Worm (Caenorhabditis elegans) whole organism, young adult: ENCODE data around the gene spig-5.

Experiments
- B0261.1 ChIP-seq: sonication (generic microtip); optimal IDR thresholded peaks from 2 replicates; lab custom pipeline; 2016; ENCODE audit warnings: mild to moderate bottlenecking, missing genetic modification characterization, moderate library complexity, missing compliant biosample characterization
- C17E4.6 ChIP-seq: fragments of 200-800 bp; sonication (Bioruptor generic); IDR thresholded peaks from 2 replicates; pipeline ENCODE4 v1.3.6; 2022; ENCODE audit warnings: missing genetic modification reagents, missing genetic modification characterization, missing compliant biosample characterization
- F23B12.7 ChIP-seq: sonication (generic microtip); optimal IDR thresholded peaks from 2 replicates; lab custom pipeline; 2017; ENCODE audit warnings: missing genetic modification characterization, mild to moderate bottlenecking, missing compliant biosample characterization, antibody characterized with exemption, moderate library complexity; ENCODE audit not compliant: insufficient read depth
- F33H1.4 ChIP-seq: fragments of 200-800 bp; sonication (Bioruptor generic); IDR thresholded peaks from 2 replicates; pipeline ENCODE4 v1.3.6; 2022; ENCODE audit warnings: missing genetic modification reagents, missing genetic modification characterization, missing compliant biosample characterization
- F37B4.10 ChIP-seq: fragments of 200-800 bp; sonication (Bioruptor generic); IDR thresholded peaks from 2 replicates; pipeline ENCODE4 v1.3.6; 2022; ENCODE audit warnings: missing genetic modification characterization, missing compliant biosample characterization
- F49E8.2 ChIP-seq: sonication (generic microtip); optimal IDR thresholded peaks from 3 replicates; lab custom pipeline; 2017; ENCODE audit warnings: missing genetic modification characterization, mild to moderate bottlenecking, missing compliant biosample characterization, antibody characterized with exemption, moderate library complexity; ENCODE audit not compliant: insufficient read depth
- F52B5.7 ChIP-seq: sonication (generic microtip); optimal IDR thresholded peaks from 2 replicates; lab custom pipeline; 2016; ENCODE audit warnings: mild to moderate bottlenecking, missing genetic modification characterization, missing compliant biosample characterization
- F55B11.4 ChIP-seq: sonication (generic microtip); optimal IDR thresholded peaks from 2 replicates; lab custom pipeline; 2016; ENCODE audit warnings: missing compliant biosample characterization, missing genetic modification characterization, borderline replicate concordance; ENCODE audit not compliant: insufficient read depth
- F57C9.4 ChIP-seq: sonication (generic microtip); optimal IDR thresholded peaks from 2 replicates; lab custom pipeline; 2017; ENCODE audit warnings: mild to moderate bottlenecking, missing genetic modification characterization, missing compliant biosample characterization
- K12H6.12 ChIP-seq: fragments of 200-800 bp; sonication (Bioruptor generic); optimal IDR thresholded peaks from 2 replicates; lab custom pipeline; 2018; ENCODE audit warnings: mild to moderate bottlenecking, missing genetic modification characterization, missing compliant biosample characterization
- T07F8.4 ChIP-seq: sonication (generic microtip); optimal IDR thresholded peaks from 2 replicates; lab custom pipeline; 2016; ENCODE audit warnings: mild to moderate bottlenecking, missing genetic modification characterization, moderate library complexity, missing compliant biosample characterization
- T26A5.8 ChIP-seq: sonication (generic microtip); optimal IDR thresholded peaks from 2 replicates; lab custom pipeline; 2016; ENCODE audit warnings: missing genetic modification characterization, missing compliant biosample characterization
- Y67H2A.10 ChIP-seq: fragments of 200-800 bp; sonication (Bioruptor generic); conservative IDR thresholded peaks from 2 replicates; pipeline ENCODE4 v1.3.6; 2022; ENCODE audit warnings: missing genetic modification reagents, missing genetic modification characterization, missing compliant biosample characterization
- Y95B8A.8 ChIP-seq: fragments of 200-800 bp; sonication (Bioruptor generic); IDR thresholded peaks from 2 replicates; pipeline ENCODE4 v1.3.6; 2022; ENCODE audit warnings: missing genetic modification reagents, missing genetic modification characterization, missing compliant biosample characterization
- aptf-3 ChIP-seq: fragments of 200-800 bp; sonication (Bioruptor generic); IDR thresholded peaks from 2 replicates; pipeline ENCODE4 v1.3.6; 2022; ENCODE audit warnings: missing genetic modification characterization, missing compliant biosample characterization
- atf-7 ChIP-seq: sonication (generic microtip); optimal IDR thresholded peaks from 2 replicates; lab custom pipeline; 2017; ENCODE audit warnings: mild to moderate bottlenecking, missing genetic modification characterization, missing compliant biosample characterization
- athp-1 ChIP-seq: sonication (generic microtip); optimal IDR thresholded peaks from 2 replicates; lab custom pipeline; 2017; ENCODE audit warnings: mild to moderate bottlenecking, missing genetic modification characterization, missing compliant biosample characterization
- attf-3 ChIP-seq: fragments of 200-800 bp; sonication (Bioruptor generic); conservative IDR thresholded peaks from 2 replicates; pipeline ENCODE4 v1.3.6; 2022; ENCODE audit warnings: missing genetic modification reagents, missing genetic modification characterization, missing compliant biosample characterization
- bed-1 ChIP-seq: fragments of 200-800 bp; sonication (Bioruptor generic); IDR thresholded peaks from 2 replicates; pipeline ENCODE4 v1.3.6; 2022; ENCODE audit warnings: missing genetic modification reagents, missing genetic modification characterization, missing compliant biosample characterization
- cebp-2 ChIP-seq: fragments of 200-800 bp; sonication (Bioruptor generic); IDR thresholded peaks from 2 replicates; pipeline ENCODE4 v1.3.6; 2022; ENCODE audit warnings: missing genetic modification characterization, missing compliant biosample characterization
- ceh-79 ChIP-seq: sonication (generic microtip); optimal IDR thresholded peaks from 2 replicates; lab custom pipeline; 2017; ENCODE audit warnings: mild to moderate bottlenecking, missing genetic modification characterization, missing compliant biosample characterization
- chd-7 ChIP-seq: sonication (generic microtip); optimal IDR thresholded peaks from 2 replicates; lab custom pipeline; 2016; ENCODE audit warnings: mild to moderate bottlenecking, missing genetic modification characterization, moderate library complexity, missing compliant biosample characterization
- dpff-1 ChIP-seq: sonication (generic microtip); optimal IDR thresholded peaks from 2 replicates; lab custom pipeline; 2017; ENCODE audit warnings: mild to moderate bottlenecking, missing genetic modification characterization, missing compliant biosample characterization
- efl-1 ChIP-seq: fragments of 150-350 bp; optimal IDR thresholded peaks from 2 replicates; lab custom pipeline; 2014; ENCODE audit warnings: missing biosample characterization, missing genetic modification reagents, missing genetic modification characterization
- ekl-4 ChIP-seq: fragments of 200-800 bp; sonication (Bioruptor generic); IDR thresholded peaks from 2 replicates; pipeline ENCODE4 v1.3.6; 2022; ENCODE audit warnings: missing genetic modification reagents, missing genetic modification characterization, missing compliant biosample characterization
- ets-4 ChIP-seq: fragments of 200-800 bp; sonication (Bioruptor generic); optimal IDR thresholded peaks from 2 replicates; lab custom pipeline; 2018; ENCODE audit warnings: mild to moderate bottlenecking, missing genetic modification characterization, missing compliant biosample characterization
- fkh-3 ChIP-seq: sonication (generic microtip); optimal IDR thresholded peaks from 2 replicates; lab custom pipeline; 2016; ENCODE audit warnings: mild to moderate bottlenecking, missing genetic modification characterization, missing compliant biosample characterization
- gei-17 ChIP-seq: fragments of 200-800 bp; sonication (Bioruptor generic); optimal IDR thresholded peaks from 2 replicates; lab custom pipeline; 2018; ENCODE audit warnings: mild to moderate bottlenecking, missing genetic modification characterization, missing compliant biosample characterization
- him-1 ChIP-seq: sonication (generic microtip); optimal IDR thresholded peaks from 2 replicates; lab custom pipeline; 2016; ENCODE audit warnings: missing genotype, missing genetic modification reagents, missing genetic modification characterization, missing compliant biosample characterization
- hsf-1 ChIP-seq: fragments of 200-800 bp; sonication (Bioruptor generic); IDR thresholded peaks from 2 replicates; pipeline ENCODE4 v1.3.6; 2022; ENCODE audit warnings: missing genetic modification reagents, missing genetic modification characterization, missing compliant biosample characterization
- let-526 ChIP-seq: fragments of 200-800 bp; sonication (Bioruptor generic); IDR thresholded peaks from 2 replicates; pipeline ENCODE4 v1.3.6; 2022; ENCODE audit warnings: missing genetic modification reagents, missing genetic modification characterization, missing compliant biosample characterization
- madf-10 ChIP-seq: sonication (generic microtip); optimal IDR thresholded peaks from 2 replicates; lab custom pipeline; 2016; ENCODE audit warnings: mild to moderate bottlenecking, missing genetic modification characterization, missing compliant biosample characterization
- madf-3 ChIP-seq: fragments of 200-800 bp; sonication (Bioruptor generic); IDR thresholded peaks from 2 replicates; pipeline ENCODE4 v1.3.6; 2022; ENCODE audit warnings: missing genetic modification reagents, missing genetic modification characterization, missing compliant biosample characterization
- madf-6 ChIP-seq: fragments of 200-800 bp; sonication (Bioruptor generic); IDR thresholded peaks from 2 replicates; pipeline ENCODE4 v1.3.6; 2022; ENCODE audit warnings: missing genetic modification reagents, missing genetic modification characterization, missing compliant biosample characterization
- madf-8 ChIP-seq: fragments of 200-800 bp; sonication (Bioruptor generic); conservative IDR thresholded peaks from 2 replicates; pipeline ENCODE4 v1.3.6; 2022; ENCODE audit warnings: missing genetic modification reagents, missing genetic modification characterization, missing compliant biosample characterization
- mcd-1 ChIP-seq: fragments of 200-800 bp; sonication (Bioruptor generic); IDR thresholded peaks from 2 replicates; pipeline ENCODE4 v1.3.6; 2022; ENCODE audit warnings: missing genetic modification reagents, missing genetic modification characterization, missing compliant biosample characterization
- nfyb-1 ChIP-seq: fragments of 200-800 bp; sonication (Bioruptor generic); IDR thresholded peaks from 2 replicates; pipeline ENCODE4 v1.3.6; 2022; ENCODE audit warnings: missing genetic modification reagents, missing genetic modification characterization, missing compliant biosample characterization
- nhr-120 ChIP-seq: fragments of 200-800 bp; sonication (Bioruptor generic); IDR thresholded peaks from 2 replicates; pipeline ENCODE4 v1.3.6; 2022; ENCODE audit warnings: missing genetic modification characterization, missing compliant biosample characterization
- nhr-179 ChIP-seq: sonication (generic microtip); optimal IDR thresholded peaks from 2 replicates; lab custom pipeline; 2016; ENCODE audit warnings: mild to moderate bottlenecking, missing genetic modification characterization, missing compliant biosample characterization
- pbrm-1 ChIP-seq: fragments of 200-800 bp; sonication (Bioruptor generic); IDR thresholded peaks from 2 replicates; pipeline ENCODE4 v1.3.6; 2022; ENCODE audit warnings: missing genetic modification reagents, missing genetic modification characterization, missing compliant biosample characterization
- pha-4 ChIP-seq: fragments of 150-350 bp; sonication (generic microtip); optimal IDR thresholded peaks from 2 replicates; lab custom pipeline; 2014; ENCODE audit warnings: missing biosample characterization, missing genetic modification reagents, missing genetic modification characterization
- rpc-1 ChIP-seq, 2 experiments: fragments of 150-350 bp in 1 of 2; sonication (generic microtip) in 1 of 2; optimal IDR thresholded peaks; 2 replicates each; lab custom pipeline; 2014 to 2018; ENCODE audit warnings: missing biosample characterization in 1 of 2, missing genetic modification characterization in 1 of 2, missing genetic modification reagents in 1 of 2, missing genotype in 1 of 2
- snpc-3.4 ChIP-seq: sonication (generic microtip); optimal IDR thresholded peaks from 2 replicates; lab custom pipeline; 2017; ENCODE audit warnings: missing genetic modification characterization, mild to moderate bottlenecking, missing compliant biosample characterization, antibody characterized with exemption, moderate library complexity, missing genotype, missing genetic modification reagents
- sptf-2 ChIP-seq: fragments of 200-800 bp; sonication (Bioruptor generic); optimal IDR thresholded peaks from 2 replicates; lab custom pipeline; 2018; ENCODE audit warnings: mild to moderate bottlenecking, missing genetic modification characterization, missing compliant biosample characterization
- tlf-1 ChIP-seq: fragments of 200-800 bp; sonication (Bioruptor generic); optimal IDR thresholded peaks from 2 replicates; lab custom pipeline; 2018; ENCODE audit warnings: mild to moderate bottlenecking, missing genetic modification characterization, missing compliant biosample characterization
- unc-62 ChIP-seq: fragments of 150-350 bp; optimal IDR thresholded peaks from 2 replicates; lab custom pipeline; 2014; ENCODE audit warnings: missing biosample characterization, missing genetic modification reagents, missing genetic modification characterization
- xnd-1 ChIP-seq: sonication (generic microtip); optimal IDR thresholded peaks from 2 replicates; lab custom pipeline; 2016; ENCODE audit warnings: missing genotype, missing genetic modification reagents, missing genetic modification characterization, missing compliant biosample characterization
- zfh-2 ChIP-seq: fragments of 200-800 bp; sonication (Bioruptor generic); conservative IDR thresholded peaks from 2 replicates; pipeline ENCODE4 v1.3.6; 2022; ENCODE audit warnings: missing genetic modification reagents, missing genetic modification characterization, missing compliant biosample characterization
- ztf-3 ChIP-seq: fragments of 200-800 bp; sonication (Bioruptor generic); optimal IDR thresholded peaks from 2 replicates; lab custom pipeline; 2018; ENCODE audit warnings: mild to moderate bottlenecking, missing genetic modification characterization, missing compliant biosample characterization

spig-5 gene

DNA sequence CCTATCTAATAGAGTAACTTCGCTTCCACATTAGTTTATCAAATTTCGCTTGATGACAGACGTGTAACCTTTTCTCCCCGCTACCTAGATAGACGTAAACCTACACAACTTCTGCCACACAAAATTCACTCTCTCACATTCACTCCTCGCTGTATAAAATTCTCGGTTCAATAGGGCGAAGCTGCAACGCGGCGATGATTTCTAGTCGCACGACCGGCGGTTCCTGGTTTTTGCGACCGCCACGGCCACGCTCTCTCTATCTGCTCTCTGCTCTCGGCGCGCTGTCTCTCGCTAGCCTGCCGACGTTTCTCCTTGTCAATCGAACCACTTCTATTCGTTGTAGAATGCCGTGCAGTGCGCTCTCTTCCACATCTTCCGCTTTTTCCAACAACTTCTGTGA is 42.7 kb downstream of the spig-5 start (continued):
- 0 out of 2 replicates have a peak, but pooled peaks have one; percentile 41 for TF ChIP-seq C17E4.6 (GFP tag; lab: Robert Waterston, UW)
- TF ChIP-seq gei-17 (GFP tag; lab: Kevin White, UChicago) = no peak
- TF ChIP-seq pha-4 = no peak
- 0 out of 2 replicates have a peak, but pooled peaks have one; percentile 18 for TF ChIP-seq madf-3
- no peak for TF ChIP-seq bed-1
- peak; percentile 98 for TF ChIP-seq madf-10
- no peak for TF ChIP-seq nhr-179
- TF ChIP-seq mcd-1 (GFP tag; lab: Robert Waterston, UW) = peak; percentile 93
- no peak for TF ChIP-seq madf-6 (GFP tag; lab: Robert Waterston, UW)
- TF ChIP-seq F23B12.7 (tag; lab: Kevin White, UChicago) = no peak
- peak; percentile 46 for TF ChIP-seq F52B5.7
- peak; percentile 23 for TF ChIP-seq chd-7 (tag; lab: Kevin White, UChicago)
- no peak for TF ChIP-seq hsf-1
- TF ChIP-seq T07F8.4 (tag; lab: Kevin White, UChicago) = no peak
- no peak for TF ChIP-seq F57C9.4
- no peak for TF ChIP-seq F33H1.4 (GFP tag; lab: Robert Waterston, UW)
- no peak for TF ChIP-seq dpff-1
- TF ChIP-seq Y67H2A.10 (GFP tag; lab: Robert Waterston, UW) = peak; percentile 85
- no peak for TF ChIP-seq B0261.1 (tag; lab: Kevin White, UChicago)
- no peak for TF ChIP-seq aptf-3 (GFP tag; lab: Robert Waterston, UW)
- no peak for TF ChIP-seq Y95B8A.8 (GFP tag; lab: Robert Waterston, UW)
- peak; percentile 76 for TF ChIP-seq atf-7 (tag; lab: Kevin White, UChicago)
- TF ChIP-seq madf-8 (GFP tag; lab: Robert Waterston, UW) = no peak
- no peak for TF ChIP-seq athp-1
- no peak for TF ChIP-seq cebp-2 (GFP tag; lab: Robert Waterston, UW)
- no peak for TF ChIP-seq F55B11.4
- no peak for TF ChIP-seq fkh-3 (tag; lab: Kevin White, UChicago)
- TF ChIP-seq zfh-2 = peak; percentile 99
- peak; percentile 85 for TF ChIP-seq ekl-4 (GFP tag; lab: Robert Waterston, UW)
- no peak for TF ChIP-seq ztf-3 (GFP tag; lab: Kevin White, UChicago)
- no peak for TF ChIP-seq rpc-1 (optimal IDR thresholded peaks at IDR 0.05; lab: Kevin White, UChicago)
- no peak for TF ChIP-seq rpc-1 (tag; optimal IDR thresholded peaks at IDR 0.05; lab: Kevin White, UChicago)
- TF ChIP-seq efl-1 (GFP tag; lab: Kevin White, UChicago) = peak; percentile 44
- 0 out of 2 replicates have a peak, but pooled peaks have one; percentile 32 for TF ChIP-seq attf-3
- no peak for TF ChIP-seq F49E8.2 (tag; lab: Kevin White, UChicago)
- no peak for TF ChIP-seq T26A5.8 (tag; lab: Kevin White, UChicago)
- TF ChIP-seq xnd-1 (tag; lab: Kevin White, UChicago) = no peak
- peak; percentile 89 for TF ChIP-seq nfyb-1 (GFP tag; lab: Robert Waterston, UW)
- no peak for TF ChIP-seq unc-62 (GFP tag; lab: Kevin White, UChicago)
- peak; percentile 67 for TF ChIP-seq K12H6.12 (tag; lab: Kevin White, UChicago)
- no peak for TF ChIP-seq nhr-120 (GFP tag; lab: Robert Waterston, UW)
- 0 out of 2 replicates have a peak, but pooled peaks have one; percentile 38 for TF ChIP-seq let-526
- TF ChIP-seq ceh-79 = no peak
- no peak for TF ChIP-seq tlf-1
- peak; percentile 68; the same call in 1 of the 2 replicates for TF ChIP-seq pbrm-1
- TF ChIP-seq him-1 (tag; lab: Kevin White, UChicago) = no peak
- no peak for TF ChIP-seq sptf-2 (GFP tag; lab: Kevin White, UChicago)
- peak; percentile 84 for TF ChIP-seq ets-4 (GFP tag; lab: Kevin White, UChicago)
- TF ChIP-seq snpc-3.4 (tag; lab: Kevin White, UChicago) = no peak
- no peak for TF ChIP-seq F37B4.10 (GFP tag; lab: Robert Waterston, UW)
